Fruit fly (Drosophila melanogaster) whole organism, wandering third instar larva: Measurements from ENCODE around the gene CG31326.

Source experiments
- OdsH ChIP-seq: fragments of 200-800 bp; sonication (Bioruptor generic); optimal IDR thresholded peaks from 2 replicates; lab custom pipeline; 2016; ENCODE audit warnings: missing biosample characterization, mild to moderate bottlenecking, missing genetic modification characterization
- psq ChIP-seq: fragments of 200-800 bp; sonication (Bioruptor generic); optimal IDR thresholded peaks from 3 replicates; lab custom pipeline; 2017; ENCODE audit warnings: missing biosample characterization, mild to moderate bottlenecking, missing genetic modification characterization, moderate library complexity
- usp ChIP-seq: fragments of >200 bp; optimal IDR thresholded peaks from 2 replicates; lab custom pipeline; 2017; ENCODE audit warnings: missing biosample characterization, missing genetic modification characterization

dm6 chr3R:14255808-14256207 lies 35.8 kb upstream of the CG31326 start, which contains the start of gene CG43179:
- no peak for TF ChIP-seq OdsH
- no peak for TF ChIP-seq psq
- no peak for TF ChIP-seq usp
